Fruit fly (Drosophila melanogaster) whole organism, prepupa: Measurements from ENCODE around the gene msps.
A peak's percentile ranks its signal among the peaks of the same experiment; 100 is the strongest.

ENCODE experiments used
- Blimp-1 ChIP-seq: fragments of 200-800 bp; sonication (Bioruptor generic); optimal IDR thresholded peaks from 3 replicates; lab custom pipeline; 2017; ENCODE audit warnings: missing biosample characterization, missing genetic modification characterization, mild to moderate bottlenecking, moderate library complexity, missing genetic modification reagents
- CG10631 ChIP-seq: fragments of 200-800 bp; sonication (Bioruptor generic); optimal IDR thresholded peaks from 2 replicates; lab custom pipeline; 2016; ENCODE audit warnings: missing biosample characterization, missing genetic modification characterization
- CG11294 ChIP-seq: fragments of 200-800 bp; sonication (Bioruptor generic); IDR thresholded peaks from 2 replicates; pipeline ENCODE4 v1.3.6; 2022; ENCODE audit warnings: missing biosample characterization, missing genetic modification characterization
- CG11902 ChIP-seq: fragments of 200-800 bp; sonication (Bioruptor generic); optimal IDR thresholded peaks from 3 replicates; lab custom pipeline; 2016; ENCODE audit warnings: missing biosample characterization, missing genetic modification characterization
- CG15336 ChIP-seq: fragments of 200-800 bp; sonication (Bioruptor generic); IDR thresholded peaks from 2 replicates; pipeline ENCODE4 v1.3.6; 2022; ENCODE audit warnings: missing biosample characterization, missing genetic modification characterization
- CG1621 ChIP-seq: fragments of 200-800 bp; sonication (Bioruptor generic); optimal IDR thresholded peaks from 3 replicates; lab custom pipeline; 2018; ENCODE audit warnings: missing biosample characterization, mild to moderate bottlenecking, missing genetic modification characterization
- CG16779 ChIP-seq: fragments of 200-800 bp; sonication (Bioruptor generic); optimal IDR thresholded peaks from 3 replicates; lab custom pipeline; 2017; ENCODE audit warnings: missing biosample characterization, mild to moderate bottlenecking, missing genetic modification characterization
- CG3032 ChIP-seq: fragments of 200-800 bp; optimal IDR thresholded peaks from 2 replicates; lab custom pipeline; 2019; ENCODE audit warnings: missing biosample characterization, mild to moderate bottlenecking, missing genetic modification characterization, moderate library complexity
- CG31627 ChIP-seq: fragments of 200-800 bp; sonication (Bioruptor generic); optimal IDR thresholded peaks from 3 replicates; lab custom pipeline; 2016; ENCODE audit warnings: missing biosample characterization, missing genetic modification characterization
- CG34406 ChIP-seq: fragments of 200-800 bp; sonication (Bioruptor generic); optimal IDR thresholded peaks from 3 replicates; lab custom pipeline; 2016; ENCODE audit warnings: missing biosample characterization, missing genetic modification characterization
- CG4318 ChIP-seq: fragments of 200-800 bp; sonication (Bioruptor generic); optimal IDR thresholded peaks from 3 replicates; lab custom pipeline; 2017; ENCODE audit warnings: missing biosample characterization, mild to moderate bottlenecking, missing genetic modification characterization
- CG6163 ChIP-seq: fragments of 200-800 bp; sonication (Bioruptor generic); IDR thresholded peaks from 3 replicates; pipeline ENCODE4 v1.3.6; 2022; ENCODE audit warnings: missing biosample characterization, missing genetic modification characterization
- CG6276 ChIP-seq: fragments of 200-800 bp; sonication (Bioruptor generic); optimal IDR thresholded peaks from 2 replicates; lab custom pipeline; 2017; ENCODE audit warnings: missing biosample characterization, mild to moderate bottlenecking, missing genetic modification characterization
- CG6808 ChIP-seq: fragments of 200-800 bp; sonication (Bioruptor generic); optimal IDR thresholded peaks from 3 replicates; lab custom pipeline; 2017; ENCODE audit warnings: missing biosample characterization, missing genetic modification characterization, mild to moderate bottlenecking, moderate library complexity, missing genetic modification reagents
- CG6854 ChIP-seq: fragments of 200-800 bp; sonication (Bioruptor generic); optimal IDR thresholded peaks from 2 replicates; lab custom pipeline; 2017; ENCODE audit warnings: missing biosample characterization, mild to moderate bottlenecking, missing genetic modification characterization
- CG7368 ChIP-seq: fragments of 200-800 bp; sonication (Bioruptor generic); optimal IDR thresholded peaks from 3 replicates; lab custom pipeline; 2016; ENCODE audit warnings: missing biosample characterization, missing genetic modification characterization
- CG8119 ChIP-seq: fragments of 200-800 bp; sonication (Bioruptor generic); IDR thresholded peaks from 3 replicates; pipeline ENCODE4 v1.3.6; 2022; ENCODE audit warnings: missing biosample characterization, missing genetic modification characterization
- CG8632 ChIP-seq: fragments of 200-800 bp; sonication (Bioruptor generic); optimal IDR thresholded peaks from 3 replicates; lab custom pipeline; 2016; ENCODE audit warnings: missing biosample characterization, missing genetic modification characterization
- CG9139 ChIP-seq: fragments of 200-800 bp; sonication (Bioruptor generic); optimal IDR thresholded peaks from 3 replicates; lab custom pipeline; 2017; ENCODE audit warnings: missing biosample characterization, mild to moderate bottlenecking, missing genetic modification characterization
- Eip75B ChIP-seq: fragments of 200-800 bp; sonication (Bioruptor generic); optimal IDR thresholded peaks from 3 replicates; lab custom pipeline; 2016; ENCODE audit warnings: missing biosample characterization, missing genetic modification characterization
- Ets21C ChIP-seq: fragments of 200-800 bp; sonication (Bioruptor generic); optimal IDR thresholded peaks from 3 replicates; lab custom pipeline; 2016; ENCODE audit warnings: missing biosample characterization, missing genetic modification characterization
- Hr38 ChIP-seq: sonication (Bioruptor generic); optimal IDR thresholded peaks from 2 replicates; lab custom pipeline; 2016; ENCODE audit warnings: missing biosample characterization, missing genetic modification characterization
- Hr4 ChIP-seq: fragments of 200-800 bp; sonication (Bioruptor generic); optimal IDR thresholded peaks from 3 replicates; lab custom pipeline; 2016; ENCODE audit warnings: missing biosample characterization, missing genetic modification characterization
- Lpt ChIP-seq: fragments of 200-800 bp; sonication (Bioruptor generic); optimal IDR thresholded peaks from 3 replicates; lab custom pipeline; 2016; ENCODE audit warnings: missing biosample characterization, missing genetic modification characterization
- Sox102F ChIP-seq: fragments of 200-800 bp; sonication (Bioruptor generic); optimal IDR thresholded peaks from 2 replicates; lab custom pipeline; 2016; ENCODE audit warnings: missing biosample characterization, mild to moderate bottlenecking, missing genetic modification characterization
- Sox15 ChIP-seq: fragments of 200-800 bp; sonication (Bioruptor generic); optimal IDR thresholded peaks from 3 replicates; lab custom pipeline; 2016; ENCODE audit warnings: missing biosample characterization, missing genetic modification characterization
- acj6 ChIP-seq: fragments of 200-800 bp; sonication (Bioruptor generic); optimal IDR thresholded peaks from 3 replicates; lab custom pipeline; 2016; ENCODE audit warnings: missing biosample characterization, missing genetic modification characterization
- cyc ChIP-seq: fragments of 200-800 bp; sonication (Bioruptor generic); optimal IDR thresholded peaks from 3 replicates; lab custom pipeline; 2016; ENCODE audit warnings: missing biosample characterization, missing genetic modification characterization
- dac ChIP-seq: fragments of 200-800 bp; sonication (Bioruptor generic); optimal IDR thresholded peaks from 2 replicates; lab custom pipeline; 2017; ENCODE audit warnings: missing biosample characterization, mild to moderate bottlenecking, missing genetic modification characterization
- dsx ChIP-seq: fragments of 200-800 bp; optimal IDR thresholded peaks from 3 replicates; lab custom pipeline; 2019; ENCODE audit warnings: missing biosample characterization, mild to moderate bottlenecking, missing genetic modification characterization, moderate library complexity; ENCODE audit not compliant: poor library complexity, severe bottlenecking
- eg ChIP-seq: fragments of 200-800 bp; sonication (Bioruptor generic); IDR thresholded peaks from 3 replicates; pipeline ENCODE4 v1.3.6; 2022; ENCODE audit warnings: missing biosample characterization, missing genetic modification characterization
- esn ChIP-seq: fragments of 200-800 bp; sonication (Bioruptor generic); optimal IDR thresholded peaks from 2 replicates; lab custom pipeline; 2016; ENCODE audit warnings: missing biosample characterization, mild to moderate bottlenecking, missing genetic modification characterization, moderate library complexity
- fkh ChIP-seq: fragments of 200-800 bp; sonication (Bioruptor generic); optimal IDR thresholded peaks from 3 replicates; lab custom pipeline; 2017; ENCODE audit warnings: missing biosample characterization, mild to moderate bottlenecking, missing genetic modification characterization, moderate library complexity
- lz ChIP-seq: fragments of 200-800 bp; sonication (Bioruptor generic); optimal IDR thresholded peaks from 3 replicates; lab custom pipeline; 2016; ENCODE audit warnings: missing biosample characterization, missing genetic modification characterization
- net ChIP-seq: fragments of 200-800 bp; sonication (Bioruptor generic); optimal IDR thresholded peaks from 3 replicates; lab custom pipeline; 2016; ENCODE audit warnings: missing biosample characterization, missing genetic modification characterization
- pdm3 ChIP-seq: fragments of 200-800 bp; sonication (Bioruptor generic); optimal IDR thresholded peaks from 3 replicates; lab custom pipeline; 2016; ENCODE audit warnings: missing biosample characterization, missing genetic modification characterization
- spab ChIP-seq: fragments of 200-800 bp; sonication (Bioruptor generic); optimal IDR thresholded peaks from 2 replicates; lab custom pipeline; 2017; ENCODE audit warnings: missing biosample characterization, mild to moderate bottlenecking, missing genetic modification characterization, missing genetic modification reagents
- ss ChIP-seq, 2 experiments: fragments of 200-800 bp; sonication (Bioruptor generic); optimal IDR thresholded peaks; 2 replicates in 1 of 2; 3 replicates in 1 of 2; lab custom pipeline; 2017 to 2018; ENCODE audit warnings: mild to moderate bottlenecking in 2 of 2, missing biosample characterization in 2 of 2, missing genetic modification characterization in 2 of 2, moderate library complexity in 1 of 2
- vri ChIP-seq: fragments of 200-800 bp; sonication (Bioruptor generic); optimal IDR thresholded peaks from 3 replicates; lab custom pipeline; 2016; ENCODE audit warnings: missing biosample characterization, mild to moderate bottlenecking, missing genetic modification characterization

The msps gene

DNA sequence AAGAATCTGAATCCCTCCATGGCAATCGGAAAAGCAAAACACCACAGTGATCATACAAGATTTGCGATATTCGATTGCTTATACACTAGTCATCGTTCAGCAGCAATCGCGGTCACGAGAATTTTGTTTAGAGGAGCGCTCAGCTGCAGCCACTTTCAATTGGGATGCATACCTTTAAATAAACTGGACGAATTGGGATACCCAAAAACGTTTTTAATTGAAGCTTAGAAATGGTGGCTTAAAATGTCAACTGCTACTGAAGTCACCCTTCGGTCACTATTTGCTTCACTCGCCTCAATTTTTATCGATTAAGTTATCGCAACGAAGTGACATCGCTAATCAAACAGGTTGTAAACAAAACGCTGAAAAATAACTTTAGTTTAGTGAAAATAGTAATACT is 1.2 kb upstream of the msps start, which contains the start of the genes IKKbeta and CG5013 (continued):
- TF ChIP-seq Lpt (GFP tag; lab: Kevin White, UChicago) (no peak), eg (GFP tag; lab: Robert Waterston, UW) (0 out of 3 replicates have a peak, but pooled peaks have one; percentile 23), CG6808 (GFP tag; lab: Kevin White, UChicago) (no peak), CG4318 (no peak), CG1621 (tag; lab: Kevin White, UChicago) (peak; percentile 7), CG11902 (peak; percentile 21), Sox15 (peak; percentile 15), pdm3 (GFP tag; lab: Kevin White, UChicago) (no peak), esn (GFP tag; lab: Kevin White, UChicago) (peak; percentile 60), Hr38 (GFP tag; lab: Kevin White, UChicago) (no peak), CG8632 (GFP tag; lab: Kevin White, UChicago) (no peak), lz (peak; percentile 50), Ets21C (GFP tag; lab: Kevin White, UChicago) (no peak), CG9139 (GFP tag; lab: Kevin White, UChicago) (no peak), CG31627 (GFP tag; lab: Kevin White, UChicago) (peak; percentile 56), net (GFP tag; lab: Kevin White, UChicago) (no peak), Blimp-1 (no peak), ss (GFP tag; optimal IDR thresholded peaks at IDR 0.05; lab: Kevin White, UChicago) (peak in 1 of 2 experiments; percentile 16), CG11294 (GFP tag; lab: Robert Waterston, UW) (no peak), CG3032 (tag; lab: Kevin White, UChicago) (peak; percentile 60), Hr4 (GFP tag; lab: Kevin White, UChicago) (no peak), CG6163 (GFP tag; lab: Robert Waterston, UW) (no peak), vri (GFP tag; lab: Kevin White, UChicago) (no peak)

DNA sequence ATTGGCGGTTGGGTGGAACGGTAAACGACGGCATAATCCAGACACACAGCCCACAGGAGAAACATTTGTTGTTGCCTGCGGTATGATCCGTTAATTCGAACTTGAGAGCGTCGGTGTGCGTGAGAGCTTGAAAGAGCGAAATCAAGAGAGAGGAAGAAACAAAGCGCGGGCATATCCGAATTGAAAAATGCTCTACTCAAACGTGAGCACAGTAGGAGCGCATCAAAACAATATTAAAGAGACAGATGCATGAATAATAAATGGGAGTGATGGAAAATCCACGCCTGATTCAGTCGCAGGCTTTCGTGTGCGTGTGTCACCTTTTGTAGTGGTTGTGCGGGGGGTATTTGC is 703 bp downstream of the msps start:
- TF ChIP-seq CG7368 (GFP tag; lab: Kevin White, UChicago): peak; percentile 8
- peak; percentile 4 for TF ChIP-seq CG16779
- no peak for TF ChIP-seq dac (GFP tag; lab: Kevin White, UChicago)
- TF ChIP-seq cyc (GFP tag; lab: Kevin White, UChicago): no peak
- TF ChIP-seq eg (GFP tag; lab: Robert Waterston, UW): peak; percentile 72; the same call in 2 of the 3 replicates
- no peak for TF ChIP-seq Eip75B (GFP tag; lab: Kevin White, UChicago)
- peak; percentile 52; the same call in 2 of the 3 replicates for TF ChIP-seq CG6163 (GFP tag; lab: Robert Waterston, UW)
- peak; percentile 71 for TF ChIP-seq CG15336
- TF ChIP-seq CG31627 (GFP tag; lab: Kevin White, UChicago): peak; percentile 19
- no peak for TF ChIP-seq CG10631 (GFP tag; lab: Kevin White, UChicago)

DNA sequence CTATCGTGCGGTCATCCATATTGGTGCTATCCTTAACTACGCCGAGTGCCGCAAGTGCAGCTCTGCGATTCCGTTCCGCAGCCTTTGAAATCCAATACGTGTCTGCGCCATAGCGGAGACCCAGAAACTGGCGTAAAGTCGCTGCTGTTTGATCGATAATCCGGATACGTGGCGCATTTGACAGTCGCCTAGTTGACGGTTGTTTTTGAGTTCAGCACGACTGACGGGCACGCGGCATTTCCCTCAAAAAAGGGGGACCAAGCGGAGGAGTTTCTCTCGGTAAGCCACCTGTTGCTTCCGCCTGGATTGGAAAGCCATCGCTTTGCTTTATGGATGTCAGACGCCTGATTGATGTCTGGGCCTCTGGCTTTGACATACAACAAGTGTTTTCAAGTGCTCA is 16.9 kb downstream of the msps start, which contains the start of gene CG10185:
Gene CG10185, minus strand, starts transcription at position 101 of the 400 bp plus-strand sequence.
- TF ChIP-seq CG6854 (GFP tag; lab: Kevin White, UChicago): no peak
- TF ChIP-seq CG8119 (GFP tag; lab: Robert Waterston, UW): no peak
- TF ChIP-seq CG6276 (GFP tag; lab: Kevin White, UChicago): no peak
- TF ChIP-seq Sox102F (GFP tag; lab: Kevin White, UChicago): no peak
- no peak for TF ChIP-seq CG4318
- TF ChIP-seq spab (GFP tag; lab: Kevin White, UChicago): no peak
- no peak for TF ChIP-seq fkh
- TF ChIP-seq esn (GFP tag; lab: Kevin White, UChicago): no peak
- TF ChIP-seq CG6808 (GFP tag; lab: Kevin White, UChicago): no peak
- TF ChIP-seq vri (GFP tag; lab: Kevin White, UChicago): no peak
- no peak for TF ChIP-seq CG6163 (GFP tag; lab: Robert Waterston, UW)
- no peak for TF ChIP-seq CG9139 (GFP tag; lab: Kevin White, UChicago)
- no peak for TF ChIP-seq Sox15
- TF ChIP-seq CG34406: no peak
- TF ChIP-seq CG7368 (GFP tag; lab: Kevin White, UChicago): no peak
- TF ChIP-seq dsx (GFP tag; lab: Kevin White, UChicago): no peak
- TF ChIP-seq acj6: no peak
